Fruit fly (Drosophila melanogaster): ENCODE results near the gene CG14252.

dm6 chr3R:26937423-26937822 lies 7.9 kb upstream of the CG14252 start:
- TF ChIP-seq pan (optimal IDR thresholded peaks at IDR 0.05) (no peak), foxo (GFP tag; optimal IDR thresholded peaks at IDR 0.05) (no peak), psq (GFP tag; optimal IDR thresholded peaks at IDR 0.05) (no peak), Hr83 (GFP tag; optimal IDR thresholded peaks at IDR 0.05; ENCODE audit: poor library complexity, severe bottlenecking) (no peak), usp (GFP tag; optimal IDR thresholded peaks at IDR 0.05) (no peak), N (GFP tag; optimal IDR thresholded peaks at IDR 0.05) (no peak), CG9705 (GFP tag; optimal IDR thresholded peaks at IDR 0.05) (no peak)

Data from whole organism, wandering third instar larva.